Fruit fly (Drosophila melanogaster) whole organism, embryonic: Measurements from ENCODE around the gene CG18130.
A peak's percentile ranks its signal among the peaks of the same experiment; 100 is the strongest.

ENCODE experiments used
- ATbp ChIP-seq: fragments of 200-800 bp; sonication (Bioruptor generic); optimal IDR thresholded peaks from 2 replicates; lab custom pipeline; 2017; ENCODE audit warnings: missing biosample characterization, mild to moderate bottlenecking, missing genetic modification characterization, missing genetic modification reagents
- Awh ChIP-seq: fragments of 200-800 bp; sonication (Bioruptor generic); IDR thresholded peaks from 2 replicates; pipeline ENCODE4, ENCODE4 v1.3.6; 2022; ENCODE audit warnings: missing biosample characterization, missing genetic modification characterization
- BEAF-32 ChIP-seq: fragments of 200-800 bp; sonication (Bioruptor generic); optimal IDR thresholded peaks from 3 replicates; lab custom pipeline; 2017; ENCODE audit warnings: missing biosample characterization, missing genetic modification characterization, mild to moderate bottlenecking, moderate library complexity, missing genetic modification reagents
- CG10147 ChIP-seq: fragments of 200-800 bp; sonication (Bioruptor generic); optimal IDR thresholded peaks from 2 replicates; lab custom pipeline; 2019; ENCODE audit warnings: missing biosample characterization, mild to moderate bottlenecking, missing genetic modification characterization, moderate library complexity
- CG11504 ChIP-seq: fragments of 200-800 bp; sonication (Bioruptor generic); optimal IDR thresholded peaks from 3 replicates; lab custom pipeline; 2019; ENCODE audit warnings: missing biosample characterization, mild to moderate bottlenecking, missing genetic modification characterization, moderate library complexity
- CG11723 ChIP-seq: fragments of 200-800 bp; sonication (Bioruptor generic); optimal IDR thresholded peaks from 2 replicates; lab custom pipeline; 2017; ENCODE audit warnings: missing biosample characterization, mild to moderate bottlenecking, missing genetic modification characterization
- CG12104 ChIP-seq: fragments of 200-800 bp; sonication (Bioruptor generic); optimal IDR thresholded peaks from 3 replicates; lab custom pipeline; 2016; ENCODE audit warnings: missing biosample characterization, missing genetic modification characterization
- CG12744 ChIP-seq: fragments of 200-800 bp; sonication (Bioruptor generic); optimal IDR thresholded peaks from 2 replicates; lab custom pipeline; 2016; ENCODE audit warnings: missing biosample characterization, missing genetic modification characterization
- CG13775 ChIP-seq: fragments of 200-800 bp; sonication (Bioruptor generic); optimal IDR thresholded peaks from 3 replicates; lab custom pipeline; 2017; ENCODE audit warnings: missing biosample characterization, mild to moderate bottlenecking, missing genetic modification characterization
- CG14441 ChIP-seq: fragments of 200-800 bp; sonication (Bioruptor generic); IDR thresholded peaks from 2 replicates; pipeline ENCODE4 v1.3.6; 2022; ENCODE audit warnings: missing biosample characterization, missing genetic modification characterization
- CG18262 ChIP-seq: fragments of 200-800 bp; optimal IDR thresholded peaks from 3 replicates; lab custom pipeline; 2019; ENCODE audit warnings: missing biosample characterization, mild to moderate bottlenecking, missing genetic modification characterization, moderate library complexity
- CG2678 ChIP-seq: fragments of 200-800 bp; sonication (Bioruptor generic); optimal IDR thresholded peaks from 3 replicates; lab custom pipeline; 2019; ENCODE audit warnings: missing biosample characterization, mild to moderate bottlenecking, missing genetic modification characterization, moderate library complexity
- CG31441 ChIP-seq: fragments of 200-800 bp; sonication (Bioruptor generic); IDR thresholded peaks from 2 replicates; pipeline ENCODE4 v1.3.6; 2022; ENCODE audit warnings: missing biosample characterization, missing genetic modification characterization
- CG3281 ChIP-seq: fragments of 200-800 bp; sonication (Bioruptor generic); optimal IDR thresholded peaks from 3 replicates; lab custom pipeline; 2017; ENCODE audit warnings: missing biosample characterization, mild to moderate bottlenecking, missing genetic modification characterization
- CG33557 ChIP-seq: fragments of 200-800 bp; sonication (Bioruptor generic); optimal IDR thresholded peaks from 2 replicates; lab custom pipeline; 2019; ENCODE audit warnings: missing biosample characterization, mild to moderate bottlenecking, missing genetic modification characterization, moderate library complexity
- CG3847 ChIP-seq: fragments of 200-800 bp; sonication (Bioruptor generic); IDR thresholded peaks from 2 replicates; pipeline ENCODE4 v1.3.6; 2022; ENCODE audit warnings: missing biosample characterization, missing genetic modification characterization
- CG4730 ChIP-seq: fragments of 200-800 bp; sonication (Bioruptor generic); IDR thresholded peaks from 2 replicates; pipeline ENCODE4 v1.3.6; 2022; ENCODE audit warnings: missing biosample characterization, missing genetic modification characterization
- CG6272 ChIP-seq: fragments of 200-800 bp; sonication (Bioruptor generic); IDR thresholded peaks from 2 replicates; pipeline ENCODE4 v1.3.6; 2022; ENCODE audit warnings: missing biosample characterization, missing genetic modification characterization
- CG6683 ChIP-seq: fragments of 200-800 bp; sonication (Bioruptor generic); optimal IDR thresholded peaks from 2 replicates; lab custom pipeline; 2017; ENCODE audit warnings: missing biosample characterization, mild to moderate bottlenecking, missing genetic modification characterization, missing genetic modification reagents
- CG6765 ChIP-seq: fragments of 200-800 bp; sonication (Bioruptor generic); optimal IDR thresholded peaks from 3 replicates; lab custom pipeline; 2017; ENCODE audit warnings: missing biosample characterization, mild to moderate bottlenecking, missing genetic modification characterization
- CG7372 ChIP-seq: fragments of 200-800 bp; sonication (Bioruptor generic); IDR thresholded peaks from 2 replicates; pipeline ENCODE4 v1.3.6; 2022; ENCODE audit warnings: missing biosample characterization, missing genetic modification characterization
- CG7556 ChIP-seq: fragments of 200-800 bp; sonication (Bioruptor generic); optimal IDR thresholded peaks from 2 replicates; lab custom pipeline; 2017; ENCODE audit warnings: missing biosample characterization, mild to moderate bottlenecking, missing genetic modification characterization
- CG8281 ChIP-seq: fragments of 200-800 bp; sonication (Bioruptor generic); optimal IDR thresholded peaks from 2 replicates; lab custom pipeline; 2018; ENCODE audit warnings: missing biosample characterization, mild to moderate bottlenecking, missing genetic modification characterization, moderate library complexity
- CG9437 ChIP-seq: fragments of 200-800 bp; sonication (Bioruptor generic); optimal IDR thresholded peaks from 2 replicates; lab custom pipeline; 2018; ENCODE audit warnings: missing biosample characterization, mild to moderate bottlenecking, missing genetic modification characterization
- CoRest ChIP-seq: fragments of 200-800 bp; sonication (Bioruptor generic); optimal IDR thresholded peaks from 3 replicates; lab custom pipeline; 2018; ENCODE audit warnings: missing biosample characterization, mild to moderate bottlenecking, missing genetic modification characterization, moderate library complexity
- D19A ChIP-seq: fragments of 200-800 bp; optimal IDR thresholded peaks from 3 replicates; lab custom pipeline; 2019; ENCODE audit warnings: missing biosample characterization, mild to moderate bottlenecking, missing genetic modification characterization, moderate library complexity
- Eip74EF ChIP-seq, 2 experiments: fragments of 200-800 bp in 1 of 2; fragments of >200 bp in 1 of 2; sonication (Bioruptor generic) in 1 of 2; optimal IDR thresholded peaks; 2 replicates each; lab custom pipeline; 2017 to 2019; ENCODE audit warnings: missing biosample characterization in 2 of 2, missing genetic modification characterization in 2 of 2, mild to moderate bottlenecking in 1 of 2, moderate library complexity in 1 of 2
- Fer1 ChIP-seq: fragments of 200-800 bp; sonication (Bioruptor generic); optimal IDR thresholded peaks from 2 replicates; lab custom pipeline; 2017; ENCODE audit warnings: missing biosample characterization, mild to moderate bottlenecking, missing genetic modification characterization
- Gsc ChIP-seq: fragments of 200-800 bp; sonication (Bioruptor generic); IDR thresholded peaks from 2 replicates; pipeline ENCODE4 v1.3.6; 2022; ENCODE audit warnings: missing biosample characterization, missing genetic modification characterization
- Gug ChIP-seq: fragments of 200-800 bp; sonication (Bioruptor generic); IDR thresholded peaks from 4 replicates; pipeline ENCODE4 v1.3.6; 2022; ENCODE audit warnings: missing biosample characterization, missing genetic modification characterization
- Hand ChIP-seq: fragments of 200-800 bp; sonication (Bioruptor generic); optimal IDR thresholded peaks from 2 replicates; lab custom pipeline; 2017; ENCODE audit warnings: mild to moderate bottlenecking, missing biosample characterization, missing genetic modification reagents, missing genetic modification characterization
- Oaz ChIP-seq: fragments of 200-800 bp; sonication (Bioruptor generic); IDR thresholded peaks from 2 replicates; pipeline ENCODE4 v1.3.6; 2022; ENCODE audit warnings: missing biosample characterization, missing genetic modification characterization
- Sox100B ChIP-seq: fragments of 200-800 bp; sonication (Bioruptor generic); optimal IDR thresholded peaks from 3 replicates; lab custom pipeline; 2018; ENCODE audit warnings: missing biosample characterization, mild to moderate bottlenecking, missing genetic modification characterization
- Sox102F ChIP-seq: fragments of 200-800 bp; sonication (Bioruptor generic); optimal IDR thresholded peaks from 2 replicates; lab custom pipeline; 2018; ENCODE audit warnings: missing biosample characterization, mild to moderate bottlenecking, missing genetic modification characterization, moderate library complexity
- Stat92E ChIP-seq, 3 experiments: fragments of >200 bp in 2 of 3; fragments of 200-800 bp in 1 of 3; sonication (Bioruptor generic) in 1 of 3; optimal IDR thresholded peaks; 2 replicates each; lab custom pipeline; 2017 to 2019; ENCODE audit warnings: missing biosample characterization in 3 of 3, missing genetic modification characterization in 3 of 3, mild to moderate bottlenecking in 1 of 3, moderate library complexity in 1 of 3
- bbx ChIP-seq: fragments of 200-800 bp; sonication (Bioruptor generic); IDR thresholded peaks from 2 replicates; pipeline ENCODE4 v1.3.6; 2022; ENCODE audit warnings: missing biosample characterization, missing genetic modification characterization; ENCODE audit not compliant: partially characterized antibody
- crc ChIP-seq: fragments of 200-800 bp; sonication (Bioruptor generic); optimal IDR thresholded peaks from 2 replicates; lab custom pipeline; 2016; ENCODE audit warnings: missing biosample characterization, missing genetic modification characterization
- dpn ChIP-seq, 2 experiments: fragments of 200-800 bp; sonication (Bioruptor generic); optimal IDR thresholded peaks; 3 replicates each; lab custom pipeline; 2016; ENCODE audit warnings: missing biosample characterization in 2 of 2, missing genetic modification characterization in 2 of 2
- eve ChIP-seq, 2 experiments: fragments of >200 bp; optimal IDR thresholded peaks; 2 replicates each; lab custom pipeline; 2017; ENCODE audit warnings: missing biosample characterization in 2 of 2, missing genetic modification characterization in 2 of 2
- nom ChIP-seq: fragments of 200-800 bp; sonication (Bioruptor generic); optimal IDR thresholded peaks from 2 replicates; lab custom pipeline; 2017; ENCODE audit warnings: missing biosample characterization, missing genetic modification characterization, mild to moderate bottlenecking, moderate library complexity, missing genetic modification reagents
- odd ChIP-seq: fragments of 200-800 bp; sonication (Bioruptor generic); optimal IDR thresholded peaks from 2 replicates; lab custom pipeline; 2017; ENCODE audit warnings: missing biosample characterization, mild to moderate bottlenecking, missing genetic modification characterization
- otp ChIP-seq: fragments of 200-800 bp; sonication (Bioruptor generic); IDR thresholded peaks from 3 replicates; pipeline ENCODE4, ENCODE4 v1.3.6; 2022; ENCODE audit warnings: missing biosample characterization, missing genetic modification characterization
- pan ChIP-seq, 4 experiments: fragments of >200 bp in 3 of 4; fragments of 200-800 bp in 1 of 4; sonication (Bioruptor generic) in 1 of 4; optimal IDR thresholded peaks in 3 of 4; IDR thresholded peaks in 1 of 4; 2 replicates each; pipeline versions ENCODE4 v1.3.6 to Lab custom; 2017 to 2022; ENCODE audit warnings: missing biosample characterization in 2 of 4, missing genetic modification characterization in 2 of 4, mixed read lengths in 1 of 4
- pnt ChIP-seq: fragments of 200-800 bp; sonication (Bioruptor generic); optimal IDR thresholded peaks from 3 replicates; lab custom pipeline; 2016; ENCODE audit warnings: missing biosample characterization, missing genetic modification characterization
- pzg ChIP-seq: fragments of 200-800 bp; sonication (Bioruptor generic); optimal IDR thresholded peaks from 3 replicates; lab custom pipeline; 2018; ENCODE audit warnings: missing biosample characterization, mild to moderate bottlenecking, missing genetic modification characterization, moderate library complexity
- sr ChIP-seq: fragments of 200-800 bp; sonication (Bioruptor generic); IDR thresholded peaks from 3 replicates; pipeline ENCODE4 v1.3.6; 2022; ENCODE audit warnings: missing biosample characterization, missing genetic modification characterization
- stc ChIP-seq: fragments of 200-800 bp; sonication (Bioruptor generic); IDR thresholded peaks from 2 replicates; pipeline ENCODE4 v1.3.6; 2022; ENCODE audit warnings: missing biosample characterization, missing genetic modification characterization
- sug ChIP-seq: fragments of 200-800 bp; optimal IDR thresholded peaks from 2 replicates; lab custom pipeline; 2019; ENCODE audit warnings: missing biosample characterization, mild to moderate bottlenecking, missing genetic modification characterization, moderate library complexity
- tin ChIP-seq: fragments of 200-800 bp; sonication (Bioruptor generic); optimal IDR thresholded peaks from 3 replicates; lab custom pipeline; 2016; ENCODE audit warnings: missing biosample characterization, missing genetic modification characterization
- wor ChIP-seq: fragments of 200-800 bp; sonication (Bioruptor generic); IDR thresholded peaks from 2 replicates; pipeline ENCODE4 v1.3.6; 2022; ENCODE audit warnings: missing biosample characterization, missing genetic modification characterization

Gene CG18130

DNA sequence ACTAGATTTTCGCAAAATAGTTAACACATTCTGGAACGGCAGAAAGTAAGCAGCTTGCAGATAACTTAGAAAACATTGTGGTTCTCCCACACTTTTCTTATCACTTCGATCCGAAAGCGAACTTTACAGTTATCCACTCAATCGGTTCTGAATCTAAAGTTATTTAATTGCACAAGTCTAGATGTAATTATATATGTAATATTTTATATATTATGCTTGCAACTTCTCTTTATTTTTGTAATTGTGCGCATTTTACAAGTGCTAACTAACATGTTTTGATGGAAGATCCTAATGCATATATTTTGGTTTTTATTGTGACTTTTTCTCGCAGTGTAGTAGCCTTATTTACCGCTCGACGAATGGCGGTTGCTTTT, 11.8 kb upstream of the CG18130 start (continued):
- TF ChIP-seq Fer1 (GFP tag; lab: Kevin White, UChicago) (peak; percentile 0), CG12104 (GFP tag; lab: Kevin White, UChicago) (peak; percentile 31), dpn (GFP tag; optimal IDR thresholded peaks at IDR 0.05; lab: Kevin White, UChicago) (peak in 1 of 2 experiments; percentile 2), Oaz (no peak), CG3281 (GFP tag; lab: Kevin White, UChicago) (peak; percentile 18), CG7556 (GFP tag; lab: Kevin White, UChicago) (peak; percentile 67), Gug (GFP tag; lab: Robert Waterston, UW) (no peak), Gsc (no peak), stc (GFP tag; lab: Robert Waterston, UW) (no peak), odd (GFP tag; lab: Kevin White, UChicago) (peak; percentile 44), sr (no peak), pzg (no peak), CoRest (tag; lab: Kevin White, UChicago) (peak; percentile 61), Awh (GFP tag; lab: Robert Waterston, UW) (no peak), ATbp (GFP tag; lab: Kevin White, UChicago) (no peak), CG11723 (GFP tag; lab: Kevin White, UChicago) (peak; percentile 30), CG10147 (GFP tag; lab: Kevin White, UChicago) (no peak), CG33557 (no peak), Sox100B (GFP tag; lab: Kevin White, UChicago) (peak; percentile 76), bbx (GFP tag; lab: Robert Waterston, UW) (no peak), D19A (no peak), Sox102F (GFP tag; lab: Kevin White, UChicago) (peak; percentile 38), tin (GFP tag; lab: Kevin White, UChicago) (no peak), CG14441 (GFP tag; lab: Robert Waterston, UW) (0 out of 2 replicates have a peak, but pooled peaks have one; percentile 3), CG6272 (GFP tag; lab: Robert Waterston, UW) (0 out of 2 replicates have a peak, but pooled peaks have one; percentile 2), CG11504 (tag; lab: Kevin White, UChicago) (peak; percentile 68), crc (GFP tag; lab: Kevin White, UChicago) (no peak), BEAF-32 (GFP tag; lab: Kevin White, UChicago) (no peak), pnt (no peak), Stat92E (GFP tag; optimal IDR thresholded peaks at IDR 0.05; lab: Kevin White, UChicago) (no peak), CG13775 (GFP tag; lab: Kevin White, UChicago) (peak; percentile 3), CG31441 (GFP tag; lab: Robert Waterston, UW) (peak; percentile 53; the same call in 1 of the 2 replicates), pan (optimal IDR thresholded peaks at IDR 0.05; lab: Kevin White, UChicago) (no peak), pan (GFP tag; optimal IDR thresholded peaks at IDR 0.05 in 1 of 2, IDR thresholded peaks at IDR 0.05 in 1 of 2) (no peak), CG2678 (tag; lab: Kevin White, UChicago) (peak; percentile 61), CG3847 (GFP tag; lab: Robert Waterston, UW) (no peak), CG6765 (GFP tag; lab: Kevin White, UChicago) (no peak), otp (GFP tag; lab: Robert Waterston, UW) (no peak), CG8281 (no peak), Eip74EF (GFP tag; optimal IDR thresholded peaks at IDR 0.05; lab: Kevin White, UChicago) (peak in 1 of 2 experiments; percentile 4), wor (GFP tag; lab: Robert Waterston, UW) (0 out of 2 replicates have a peak, but pooled peaks have one; percentile 9), eve (GFP tag; optimal IDR thresholded peaks at IDR 0.05; lab: Kevin White, UChicago) (no peak), sug (tag; lab: Kevin White, UChicago) (no peak), CG9437 (GFP tag; lab: Kevin White, UChicago) (peak; percentile 58), CG12744 (GFP tag; lab: Kevin White, UChicago) (no peak), nom (GFP tag; lab: Kevin White, UChicago) (no peak), CG4730 (GFP tag; lab: Robert Waterston, UW) (no peak), CG18262 (tag; lab: Kevin White, UChicago) (peak; percentile 54), Hand (GFP tag; lab: Kevin White, UChicago) (no peak), CG6683 (no peak), CG7372 (GFP tag; lab: Robert Waterston, UW) (no peak)
